Fruit fly (Drosophila melanogaster): Measurements from ENCODE around the gene CG10859.

Gene CG10859

dm6 chr2L:13366109-13366747, 32.2 kb downstream of the CG10859 start, which contains the start of the genes Nnp-1 and Grx3:
TSS of gene Nnp-1 (minus strand) at chr2L:13366189.
TSS of gene Grx3 (plus strand) at chr2L:13366447.
- TF ChIP-seq OdsH (GFP tag; optimal IDR thresholded peaks at IDR 0.05): no peak
- TF ChIP-seq Hr38 (GFP tag; optimal IDR thresholded peaks at IDR 0.05): no peak
- TF ChIP-seq Eip78C (GFP tag): no peak
- TF ChIP-seq Hr39 (GFP tag; optimal IDR thresholded peaks at IDR 0.05): peak; percentile 45
- TF ChIP-seq topi (GFP tag; optimal IDR thresholded peaks at IDR 0.05): no peak
- TF ChIP-seq pdm3 (GFP tag; optimal IDR thresholded peaks at IDR 0.05): no peak
- peak; percentile 59 for TF ChIP-seq acj6 (GFP tag; optimal IDR thresholded peaks at IDR 0.05)
- no peak for TF ChIP-seq Sox102F (GFP tag; optimal IDR thresholded peaks at IDR 0.05)
- TF ChIP-seq achi (GFP tag; optimal IDR thresholded peaks at IDR 0.05): peak; percentile 52
- TF ChIP-seq eg (GFP tag; IDR thresholded peaks at IDR 0.05): peak; percentile 32; the same call in 1 of the 3 replicates
- peak; percentile 39 for TF ChIP-seq Smox (GFP tag; optimal IDR thresholded peaks at IDR 0.05)
- peak; percentile 26 for TF ChIP-seq CG11902 (GFP tag; optimal IDR thresholded peaks at IDR 0.05)
- peak; percentile 43 for TF ChIP-seq CG34406 (GFP tag; optimal IDR thresholded peaks at IDR 0.05)
- TF ChIP-seq Ets21C (GFP tag; optimal IDR thresholded peaks at IDR 0.05): peak; percentile 20
- TF ChIP-seq lz (GFP tag; optimal IDR thresholded peaks at IDR 0.05): peak; percentile 48
- TF ChIP-seq fd59A (GFP tag; optimal IDR thresholded peaks at IDR 0.05): no peak
- no peak for TF ChIP-seq Eip75B (GFP tag; optimal IDR thresholded peaks at IDR 0.05)
- peak; percentile 57 for TF ChIP-seq CG10631 (GFP tag; optimal IDR thresholded peaks at IDR 0.05)
- TF ChIP-seq CG8319 (GFP tag; optimal IDR thresholded peaks at IDR 0.05): peak; percentile 22
- TF ChIP-seq CG1621 (tag; optimal IDR thresholded peaks at IDR 0.05): peak; percentile 75
- no peak for TF ChIP-seq Met (GFP tag; optimal IDR thresholded peaks at IDR 0.05)
- peak; percentile 27 for TF ChIP-seq CG31627 (GFP tag; optimal IDR thresholded peaks at IDR 0.05)
- TF ChIP-seq cyc (GFP tag; optimal IDR thresholded peaks at IDR 0.05): peak; percentile 35
- TF ChIP-seq CG7368 (GFP tag; optimal IDR thresholded peaks at IDR 0.05): no peak
- TF ChIP-seq Sox15 (GFP tag; optimal IDR thresholded peaks at IDR 0.05): peak; percentile 20
- no peak for TF ChIP-seq CG6163 (GFP tag; IDR thresholded peaks at IDR 0.05)
- no peak for TF ChIP-seq spab (GFP tag; optimal IDR thresholded peaks at IDR 0.05)

- no peak for TF ChIP-seq esn (GFP tag; optimal IDR thresholded peaks at IDR 0.05)
- no peak for TF ChIP-seq CG9139 (GFP tag; optimal IDR thresholded peaks at IDR 0.05)
- no peak for TF ChIP-seq CG6808 (GFP tag; optimal IDR thresholded peaks at IDR 0.05)
- TF ChIP-seq Sox15 (GFP tag; optimal IDR thresholded peaks at IDR 0.05): no peak
- no peak for TF ChIP-seq lz (GFP tag; optimal IDR thresholded peaks at IDR 0.05)
- no peak for TF ChIP-seq CG15336 (GFP tag; IDR thresholded peaks at IDR 0.05)
- TF ChIP-seq achi (GFP tag; optimal IDR thresholded peaks at IDR 0.05): no peak
- no peak for TF ChIP-seq CG6276 (GFP tag; optimal IDR thresholded peaks at IDR 0.05)
- no peak for TF ChIP-seq Hr38 (GFP tag; optimal IDR thresholded peaks at IDR 0.05)
- no peak for TF ChIP-seq Hr39 (GFP tag; optimal IDR thresholded peaks at IDR 0.05)
- no peak for TF ChIP-seq CG16779 (tag; optimal IDR thresholded peaks at IDR 0.05)
- no peak for TF ChIP-seq CG3919 (GFP tag; optimal IDR thresholded peaks at IDR 0.05)
- no peak for TF ChIP-seq CG6792 (GFP tag; optimal IDR thresholded peaks at IDR 0.05)
- TF ChIP-seq CG4318 (GFP tag; optimal IDR thresholded peaks at IDR 0.05): no peak
- TF ChIP-seq CG8119 (GFP tag; IDR thresholded peaks at IDR 0.05): no peak
- no peak for TF ChIP-seq dac (GFP tag; optimal IDR thresholded peaks at IDR 0.05)
- TF ChIP-seq Sox102F (GFP tag; optimal IDR thresholded peaks at IDR 0.05): no peak
- no peak for TF ChIP-seq Smox (GFP tag; optimal IDR thresholded peaks at IDR 0.05)
These were observed 35.5 kb downstream of the CG10859 start for dm6 chr2L:13362953-13363352.

DNA sequence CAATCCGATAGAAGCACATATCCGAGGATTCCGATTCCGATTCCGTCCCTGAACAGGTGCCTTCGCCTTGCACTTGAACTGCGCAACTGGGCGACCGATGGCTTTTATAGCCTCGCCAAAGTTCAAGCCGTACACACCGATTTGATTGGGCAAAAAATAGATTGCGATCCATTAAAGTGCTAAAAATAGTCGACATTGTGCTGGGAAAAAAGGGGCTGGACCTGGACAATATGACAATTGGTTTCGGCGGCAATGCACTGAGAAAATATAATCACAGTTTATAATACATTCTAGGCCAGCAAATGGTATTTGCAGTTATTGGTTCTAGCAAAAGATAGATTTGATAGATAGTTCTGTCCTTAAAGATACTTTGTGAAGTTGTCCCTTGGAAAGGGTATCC, 37.0 kb downstream of the CG10859 start, which contains the start of gene CG9377:
Gene CG9377, minus strand, starts transcription at position 101 of the 400 bp plus-strand sequence.
- TF ChIP-seq CG11294 (GFP tag; IDR thresholded peaks at IDR 0.05): no peak
- TF ChIP-seq Sox15 (GFP tag; optimal IDR thresholded peaks at IDR 0.05): no peak
- TF ChIP-seq CG6792 (GFP tag; optimal IDR thresholded peaks at IDR 0.05): no peak
- no peak for TF ChIP-seq CG6808 (GFP tag; optimal IDR thresholded peaks at IDR 0.05)
- TF ChIP-seq svp (GFP tag): no peak

Measured in whole organism, prepupa.